Fruit fly (Drosophila melanogaster) whole organism, embryonic: ENCODE measurements around the gene Hydr2.

ENCODE experiments used
- CG13424 ChIP-seq: fragments of 200-800 bp; sonication (Bioruptor generic); optimal IDR thresholded peaks from 2 replicates; lab custom pipeline; 2019; ENCODE audit warnings: missing biosample characterization, mild to moderate bottlenecking, missing genetic modification characterization, moderate library complexity
- CG15696 ChIP-seq: fragments of 200-800 bp; sonication (Bioruptor generic); optimal IDR thresholded peaks from 2 replicates; lab custom pipeline; 2019; ENCODE audit warnings: missing biosample characterization, mild to moderate bottlenecking, missing genetic modification characterization, moderate library complexity
- CG18262 ChIP-seq: fragments of 200-800 bp; optimal IDR thresholded peaks from 3 replicates; lab custom pipeline; 2019; ENCODE audit warnings: missing biosample characterization, mild to moderate bottlenecking, missing genetic modification characterization, moderate library complexity
- CG3407 ChIP-seq: fragments of 200-800 bp; sonication (Bioruptor generic); optimal IDR thresholded peaks from 2 replicates; lab custom pipeline; 2018; ENCODE audit warnings: missing biosample characterization, mild to moderate bottlenecking, missing genetic modification characterization
- D ChIP-seq, 2 experiments: fragments of 200-800 bp in 1 of 2; fragments of >200 bp in 1 of 2; sonication (Bioruptor generic) in 1 of 2; optimal IDR thresholded peaks; 2 replicates in 1 of 2; 3 replicates in 1 of 2; lab custom pipeline; 2017; ENCODE audit warnings: mild to moderate bottlenecking in 1 of 2, missing biosample characterization in 1 of 2, missing genetic modification characterization in 1 of 2, missing genetic modification reagents in 1 of 2
- Drgx ChIP-seq: fragments of 200-800 bp; sonication (Bioruptor generic); IDR thresholded peaks from 2 replicates; pipeline ENCODE4 v1.3.6; 2022; ENCODE audit warnings: missing biosample characterization, missing genetic modification characterization
- Eip74EF ChIP-seq, 2 experiments: fragments of 200-800 bp in 1 of 2; fragments of >200 bp in 1 of 2; sonication (Bioruptor generic) in 1 of 2; optimal IDR thresholded peaks; 2 replicates each; lab custom pipeline; 2017 to 2019; ENCODE audit warnings: missing biosample characterization in 2 of 2, missing genetic modification characterization in 2 of 2, mild to moderate bottlenecking in 1 of 2, moderate library complexity in 1 of 2
- Spps ChIP-seq: fragments of 200-800 bp; sonication (Bioruptor generic); optimal IDR thresholded peaks from 2 replicates; lab custom pipeline; 2018; ENCODE audit warnings: missing biosample characterization, mild to moderate bottlenecking, missing genetic modification characterization
- h ChIP-seq: fragments of >200 bp; optimal IDR thresholded peaks from 2 replicates; lab custom pipeline; 2017
- pan ChIP-seq, 4 experiments: fragments of >200 bp in 3 of 4; fragments of 200-800 bp in 1 of 4; sonication (Bioruptor generic) in 1 of 4; optimal IDR thresholded peaks in 3 of 4; IDR thresholded peaks in 1 of 4; 2 replicates each; pipeline versions ENCODE4 v1.3.6 to Lab custom; 2017 to 2022; ENCODE audit warnings: missing biosample characterization in 2 of 4, missing genetic modification characterization in 2 of 4, mixed read lengths in 1 of 4
- sd ChIP-seq: fragments of 200-800 bp; sonication (Bioruptor generic); optimal IDR thresholded peaks from 3 replicates; lab custom pipeline; 2018; ENCODE audit warnings: missing biosample characterization, mild to moderate bottlenecking, missing genetic modification characterization, moderate library complexity
- tll ChIP-seq, 2 experiments: fragments of 200-800 bp in 1 of 2; fragments of >200 bp in 1 of 2; sonication (Bioruptor generic) in 1 of 2; optimal IDR thresholded peaks; 2 replicates each; lab custom pipeline; 2017 to 2019; ENCODE audit warnings: missing biosample characterization in 2 of 2, missing genetic modification characterization in 2 of 2, mild to moderate bottlenecking in 1 of 2, moderate library complexity in 1 of 2

DNA sequence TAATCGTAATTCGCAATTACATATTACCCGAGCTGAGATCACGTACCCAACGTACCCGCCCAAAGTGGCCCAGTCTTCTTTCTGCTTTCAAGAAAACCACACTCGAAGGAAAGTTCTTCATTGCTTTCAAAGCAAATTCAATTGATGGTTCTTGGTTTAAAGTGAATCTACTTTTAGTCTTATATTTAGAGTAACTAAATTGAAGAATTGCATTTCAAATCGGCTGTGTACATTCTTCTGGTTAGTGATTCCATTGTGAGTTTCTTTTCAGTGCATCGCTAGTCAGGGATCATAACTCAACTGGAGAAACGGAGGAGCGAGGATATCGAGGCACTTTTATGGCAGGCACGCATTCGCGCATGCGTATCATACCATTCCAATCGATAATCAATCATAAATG lies 11.8 kb upstream of the Hydr2 start:
- TF ChIP-seq Spps = no peak
- no peak for TF ChIP-seq tll (GFP tag; optimal IDR thresholded peaks at IDR 0.05; lab: Kevin White, UChicago)
- TF ChIP-seq Eip74EF (GFP tag; optimal IDR thresholded peaks at IDR 0.05; lab: Kevin White, UChicago) = no peak
- no peak for TF ChIP-seq sd
- no peak for TF ChIP-seq pan (optimal IDR thresholded peaks at IDR 0.05; lab: Kevin White, UChicago)
- TF ChIP-seq pan (GFP tag; optimal IDR thresholded peaks at IDR 0.05 in 1 of 2, IDR thresholded peaks at IDR 0.05 in 1 of 2) = no peak
- no peak for TF ChIP-seq h (lab: Kevin White, UChicago)
- TF ChIP-seq D (optimal IDR thresholded peaks at IDR 0.05; lab: Kevin White, UChicago) = no peak
- no peak for TF ChIP-seq D (GFP tag; optimal IDR thresholded peaks at IDR 0.05; lab: Kevin White, UChicago)
- no peak for TF ChIP-seq Drgx (GFP tag; lab: Robert Waterston, UW)
- TF ChIP-seq CG3407 (GFP tag; lab: Kevin White, UChicago) = no peak
- TF ChIP-seq CG15696 (tag; lab: Kevin White, UChicago) = no peak
- TF ChIP-seq CG18262 (tag; lab: Kevin White, UChicago) = no peak
- no peak for TF ChIP-seq CG13424 (tag; lab: Kevin White, UChicago)
